Fruit fly (Drosophila melanogaster) whole organism, adult: Measurements from ENCODE around the gene mRF1.

Experiments used
- CG11617 ChIP-seq: fragments of 200-800 bp; sonication (Bioruptor generic); optimal IDR thresholded peaks from 2 replicates; lab custom pipeline; 2017; ENCODE audit warnings: mild to moderate bottlenecking, missing biosample characterization, missing genetic modification reagents, missing genetic modification characterization
- CG12768 ChIP-seq: fragments of 200-800 bp; sonication (Bioruptor generic); optimal IDR thresholded peaks from 2 replicates; lab custom pipeline; 2017; ENCODE audit warnings: missing biosample characterization, missing genetic modification characterization, mild to moderate bottlenecking, moderate library complexity, missing genetic modification reagents
- CG14711 ChIP-seq: fragments of 200-800 bp; sonication (Bioruptor generic); optimal IDR thresholded peaks from 2 replicates; lab custom pipeline; 2018; ENCODE audit warnings: missing biosample characterization, mild to moderate bottlenecking, missing genetic modification characterization, moderate library complexity
- CG1620 ChIP-seq: fragments of 200-800 bp; sonication (Bioruptor generic); optimal IDR thresholded peaks from 2 replicates; lab custom pipeline; 2016; ENCODE audit warnings: missing biosample characterization, missing genetic modification characterization
- CG33017 ChIP-seq: fragments of 200-800 bp; sonication (Bioruptor generic); optimal IDR thresholded peaks from 2 replicates; lab custom pipeline; 2018; ENCODE audit warnings: missing biosample characterization, mild to moderate bottlenecking, missing genetic modification characterization, moderate library complexity
- CG5204 ChIP-seq: fragments of 200-800 bp; sonication (Bioruptor generic); optimal IDR thresholded peaks from 2 replicates; lab custom pipeline; 2016; ENCODE audit warnings: missing biosample characterization, missing genetic modification characterization
- CG7045 ChIP-seq: fragments of 200-800 bp; sonication (Bioruptor generic); optimal IDR thresholded peaks from 2 replicates; lab custom pipeline; 2017; ENCODE audit warnings: missing biosample characterization, mild to moderate bottlenecking, missing genetic modification characterization
- CG7101 ChIP-seq: fragments of 200-800 bp; sonication (Bioruptor generic); optimal IDR thresholded peaks from 2 replicates; lab custom pipeline; 2018; ENCODE audit warnings: missing biosample characterization, mild to moderate bottlenecking, missing genetic modification characterization, moderate library complexity
- Clk ChIP-seq: fragments of 200-800 bp; sonication (Bioruptor generic); optimal IDR thresholded peaks from 2 replicates; lab custom pipeline; 2017; ENCODE audit warnings: missing biosample characterization, missing genetic modification characterization
- Crg-1 ChIP-seq: fragments of 200-800 bp; sonication (Bioruptor generic); optimal IDR thresholded peaks from 2 replicates; lab custom pipeline; 2016; ENCODE audit warnings: missing biosample characterization, missing genetic modification characterization
- Hr96 ChIP-seq: fragments of 200-800 bp; sonication (Bioruptor generic); optimal IDR thresholded peaks from 2 replicates; lab custom pipeline; 2016; ENCODE audit warnings: missing biosample characterization, missing genetic modification characterization
- Mnt ChIP-seq: fragments of 200-800 bp; sonication (Bioruptor generic); optimal IDR thresholded peaks from 2 replicates; lab custom pipeline; 2016; ENCODE audit warnings: missing biosample characterization, mild to moderate bottlenecking, missing genetic modification characterization
- bab1 ChIP-seq: fragments of 200-800 bp; sonication (Bioruptor generic); optimal IDR thresholded peaks from 3 replicates; lab custom pipeline; 2019; ENCODE audit warnings: missing biosample characterization, mild to moderate bottlenecking, missing genetic modification characterization, moderate library complexity
- cic ChIP-seq: fragments of 200-800 bp; sonication (Bioruptor generic); optimal IDR thresholded peaks from 2 replicates; lab custom pipeline; 2017; ENCODE audit warnings: missing biosample characterization, mild to moderate bottlenecking, missing genetic modification characterization, moderate library complexity
- cnc ChIP-seq, 2 experiments: fragments of >200 bp; optimal IDR thresholded peaks; 2 replicates each; lab custom pipeline; 2017
- kay ChIP-seq: fragments of 200-800 bp; sonication (Bioruptor generic); peaks from one replicate; lab custom pipeline; 2016; ENCODE audit warnings: missing biosample characterization, missing genetic modification characterization, borderline replicate concordance
- ovo ChIP-seq: fragments of 200-800 bp; sonication (Bioruptor generic); optimal IDR thresholded peaks from 2 replicates; lab custom pipeline; 2016; ENCODE audit warnings: missing biosample characterization, missing genetic modification characterization
- pad ChIP-seq: fragments of 200-800 bp; sonication (Bioruptor generic); optimal IDR thresholded peaks from 3 replicates; lab custom pipeline; 2017; ENCODE audit warnings: missing biosample characterization, missing genetic modification characterization, mild to moderate bottlenecking, moderate library complexity, missing genetic modification reagents
- tj ChIP-seq: fragments of 200-800 bp; sonication (Bioruptor generic); optimal IDR thresholded peaks from 3 replicates; lab custom pipeline; 2017; ENCODE audit warnings: missing biosample characterization, mild to moderate bottlenecking, missing genetic modification characterization, moderate library complexity
- toe ChIP-seq: fragments of 200-800 bp; sonication (Bioruptor generic); optimal IDR thresholded peaks from 2 replicates; lab custom pipeline; 2016; ENCODE audit warnings: missing biosample characterization, missing genetic modification characterization

Gene mRF1

DNA sequence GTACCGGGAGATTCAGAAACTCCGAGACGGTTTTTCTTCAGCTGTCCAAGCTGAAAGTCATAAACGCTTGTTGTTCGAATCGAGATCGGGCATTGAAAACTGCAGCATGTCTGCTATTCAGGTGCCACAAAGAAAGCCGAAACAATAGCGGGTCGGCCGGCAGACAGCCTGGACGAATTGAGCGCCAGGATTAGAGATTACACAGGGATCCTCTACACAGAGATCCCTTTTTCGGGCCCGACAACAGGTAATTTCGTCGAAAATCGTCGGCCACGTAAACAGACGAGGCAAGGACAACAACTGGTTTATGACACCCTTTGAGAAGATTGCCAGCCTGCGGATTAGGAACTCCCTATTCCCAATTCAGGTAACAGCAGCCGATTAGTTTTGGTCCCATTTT, 7.5 kb downstream of the mRF1 start, which contains the start of gene CG16813:
Gene CG16813 (plus strand): TSS at position 288 of the 400 bp plus-strand sequence.
- TF ChIP-seq CG33017 (tag; lab: Kevin White, UChicago) (no peak), CG11617 (no peak), Hr96 (GFP tag; lab: Kevin White, UChicago) (no peak), CG1620 (GFP tag; lab: Kevin White, UChicago) (no peak), bab1 (GFP tag; lab: Kevin White, UChicago) (no peak), tj (GFP tag; lab: Kevin White, UChicago) (no peak), CG7045 (GFP tag; lab: Kevin White, UChicago) (no peak), cic (GFP tag; lab: Kevin White, UChicago) (no peak), toe (GFP tag; lab: Kevin White, UChicago) (no peak)

DNA sequence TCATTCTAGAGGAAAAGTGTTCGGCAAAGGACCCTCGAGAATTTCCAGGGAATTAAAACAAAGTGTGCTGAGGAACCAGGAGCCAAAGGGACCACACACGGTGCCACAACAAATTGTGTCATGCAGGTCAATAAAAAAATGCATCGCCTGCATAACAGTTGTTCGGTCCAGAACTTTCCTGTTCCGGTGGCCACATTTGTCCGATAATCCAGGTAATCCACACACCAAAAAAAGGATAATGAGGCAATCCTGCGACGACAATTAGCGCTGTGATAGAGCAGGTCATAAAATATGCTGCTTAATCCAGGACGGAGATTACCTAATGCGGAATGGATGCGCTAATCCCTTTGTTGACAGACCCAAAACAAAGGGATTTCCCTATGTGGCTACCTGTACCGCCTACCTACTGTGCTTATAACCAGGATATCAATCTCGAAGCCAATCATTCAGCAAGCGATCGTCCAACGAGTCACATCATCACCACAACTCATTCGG, 9.7 kb downstream of the mRF1 start, which contains the start of gene CG16815:
Gene CG16815 (plus strand): TSS at position 445 of the 495 bp plus-strand sequence.
- no peak for TF ChIP-seq pad (GFP tag; lab: Kevin White, UChicago)
- no peak for TF ChIP-seq Hr96 (GFP tag; lab: Kevin White, UChicago)
- no peak for TF ChIP-seq kay (GFP tag; lab: Kevin White, UChicago)
- no peak for TF ChIP-seq ovo (GFP tag; lab: Kevin White, UChicago)
- no peak for TF ChIP-seq CG11617
- no peak for TF ChIP-seq tj (GFP tag; lab: Kevin White, UChicago)
- TF ChIP-seq Crg-1 (GFP tag; lab: Kevin White, UChicago) = no peak
- no peak for TF ChIP-seq CG7101 (tag; lab: Kevin White, UChicago)
- no peak for TF ChIP-seq CG33017 (tag; lab: Kevin White, UChicago)
- no peak for TF ChIP-seq toe (GFP tag; lab: Kevin White, UChicago)
- TF ChIP-seq cnc (optimal IDR thresholded peaks at IDR 0.05; lab: Kevin White, UChicago) = no peak
- TF ChIP-seq Clk (GFP tag; lab: Kevin White, UChicago) = no peak
- TF ChIP-seq Mnt = no peak
- no peak for TF ChIP-seq cic (GFP tag; lab: Kevin White, UChicago)
- no peak for TF ChIP-seq CG12768 (GFP tag; lab: Kevin White, UChicago)

DNA sequence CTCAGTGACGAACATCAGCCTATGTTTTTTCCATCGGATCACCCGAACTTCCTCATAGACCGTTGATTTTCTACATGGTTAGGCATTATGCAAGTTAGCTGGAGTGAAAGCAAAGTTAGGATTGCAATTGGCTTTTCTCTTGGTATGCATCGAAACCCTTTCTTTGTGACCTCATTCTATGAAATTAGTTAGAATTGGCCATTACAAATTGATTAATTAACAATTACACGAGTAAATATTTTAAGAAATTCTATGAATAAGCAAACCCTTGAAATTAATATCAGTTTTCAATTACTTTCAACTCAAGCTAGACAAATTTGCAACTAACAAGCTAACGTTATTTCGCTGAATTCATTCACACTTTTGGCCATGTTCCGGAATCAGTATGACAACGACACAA, 12.0 kb downstream of the mRF1 start, which contains the start of gene Prosalpha6T:
Gene Prosalpha6T (plus strand): TSS at position 301 of the 400 bp plus-strand sequence.
- TF ChIP-seq kay (GFP tag; lab: Kevin White, UChicago) (peak; percentile 6), CG11617 (no peak)

DNA sequence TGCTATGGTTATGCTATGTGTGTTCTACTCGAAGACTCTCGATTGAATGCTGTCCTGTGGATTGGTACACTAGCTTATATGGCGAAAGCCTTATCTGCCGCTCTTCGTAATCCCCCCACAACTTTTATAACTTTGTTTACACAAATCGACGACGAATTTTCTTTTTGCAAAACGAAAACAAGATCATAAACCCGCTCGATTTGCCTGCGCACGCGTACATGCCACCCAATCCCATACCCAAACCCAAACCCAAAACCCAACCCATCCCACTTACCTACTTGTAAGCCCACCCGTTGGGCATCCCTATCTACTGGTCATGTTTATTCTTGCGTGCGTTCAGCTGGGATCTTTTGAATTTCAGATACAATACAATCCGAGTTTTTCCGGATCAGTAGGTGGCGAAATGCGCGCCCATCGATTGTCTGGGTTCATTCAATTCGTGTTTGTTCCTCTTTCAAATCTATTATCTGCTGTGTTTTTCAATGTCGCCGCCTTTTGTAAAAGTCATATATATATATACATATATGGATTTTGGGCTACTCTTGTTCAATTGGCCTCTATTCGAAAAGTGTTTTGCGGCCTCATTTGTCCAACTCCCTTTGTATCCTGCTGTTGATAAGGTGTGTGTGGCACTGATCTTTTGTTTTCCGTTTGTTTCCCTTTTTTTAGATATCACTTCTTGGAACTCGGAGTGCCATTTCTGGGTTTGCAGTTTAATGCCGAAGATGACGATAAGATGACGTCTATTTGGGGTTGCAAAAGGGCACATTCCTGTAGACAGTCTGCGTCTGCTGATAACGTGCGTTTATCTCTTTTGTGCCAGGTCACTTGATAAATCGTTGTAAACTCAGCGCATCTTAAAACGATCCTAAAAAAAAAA, 15.1 kb downstream of the mRF1 start, which contains the start of gene Mabi:
Gene Mabi (minus strand): TSS at position 51 of the 880 bp plus-strand sequence.
- no peak for TF ChIP-seq toe (GFP tag; lab: Kevin White, UChicago)
- TF ChIP-seq kay (GFP tag; lab: Kevin White, UChicago) = no peak
- no peak for TF ChIP-seq CG5204 (GFP tag; lab: Kevin White, UChicago)
- TF ChIP-seq CG11617 = no peak
- TF ChIP-seq CG1620 (GFP tag; lab: Kevin White, UChicago) = no peak
- TF ChIP-seq Crg-1 (GFP tag; lab: Kevin White, UChicago) = no peak
- no peak for TF ChIP-seq Mnt

DNA sequence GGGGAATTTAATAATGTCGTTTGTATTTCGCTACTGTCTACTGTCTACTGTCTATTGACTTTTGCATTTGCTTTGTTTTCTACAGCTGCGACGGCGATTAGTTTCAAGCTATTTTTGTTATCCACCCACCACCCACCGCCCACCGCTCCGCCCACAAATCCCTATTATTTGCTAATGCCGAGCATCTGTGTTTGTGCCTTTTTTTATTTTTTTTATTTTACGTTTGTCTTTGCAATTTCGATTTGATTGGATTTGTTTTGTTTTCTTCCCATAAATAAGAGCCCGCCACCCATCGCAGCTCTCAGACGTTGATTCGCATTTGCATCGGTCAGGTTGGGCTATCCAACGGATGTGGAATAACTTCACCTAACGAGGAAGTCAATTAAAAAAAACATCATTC, 16.4 kb downstream of the mRF1 start, which contains the start of gene Jhbp14:
Gene Jhbp14 (plus strand): TSS at position 301 of the 400 bp plus-strand sequence.
- TF ChIP-seq Crg-1 (GFP tag; lab: Kevin White, UChicago) = no peak
- TF ChIP-seq ovo (GFP tag; lab: Kevin White, UChicago) = no peak
- TF ChIP-seq Hr96 (GFP tag; lab: Kevin White, UChicago) = no peak
- TF ChIP-seq CG11617 = no peak
- TF ChIP-seq CG7045 (GFP tag; lab: Kevin White, UChicago) = no peak
- TF ChIP-seq CG33017 (tag; lab: Kevin White, UChicago) = no peak
- TF ChIP-seq CG12768 (GFP tag; lab: Kevin White, UChicago) = no peak
- no peak for TF ChIP-seq cnc (optimal IDR thresholded peaks at IDR 0.05; lab: Kevin White, UChicago)
- no peak for TF ChIP-seq CG1620 (GFP tag; lab: Kevin White, UChicago)
- TF ChIP-seq CG5204 (GFP tag; lab: Kevin White, UChicago) = no peak
- TF ChIP-seq CG14711 (tag; lab: Kevin White, UChicago) = no peak
- no peak for TF ChIP-seq cic (GFP tag; lab: Kevin White, UChicago)

DNA sequence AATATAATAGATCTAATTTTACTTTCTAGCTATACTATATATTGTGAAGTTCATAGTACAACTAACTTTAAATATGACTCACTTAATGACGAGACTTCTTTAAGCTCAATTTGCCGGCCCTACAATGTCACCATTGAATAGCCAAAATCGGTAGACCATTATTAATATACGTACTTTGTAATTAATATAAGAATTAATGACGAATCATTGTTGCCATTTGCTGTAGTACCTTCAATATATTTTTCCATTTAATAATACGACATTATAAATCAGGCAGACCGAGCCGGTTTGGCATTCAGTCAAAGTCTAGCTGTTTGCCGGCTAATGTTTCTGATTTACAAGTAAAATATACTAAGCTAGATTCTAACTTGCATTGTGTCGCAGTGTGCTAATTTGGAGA, 19.9 kb downstream of the mRF1 start, which contains the start of gene Jhbp13:
Gene Jhbp13 (plus strand): TSS at position 301 of the 400 bp plus-strand sequence.
- peak; percentile 45 for TF ChIP-seq kay (GFP tag; lab: Kevin White, UChicago)
- TF ChIP-seq bab1 (GFP tag; lab: Kevin White, UChicago) = no peak
- no peak for TF ChIP-seq Mnt
- no peak for TF ChIP-seq cic (GFP tag; lab: Kevin White, UChicago)
